Fruit fly (Drosophila melanogaster): ENCODE data around the gene CG10237.
A peak's percentile ranks its signal among the peaks of the same experiment; 100 is the strongest.

The CG10237 gene

dm6 chr2L:19444734-19445140, 2.2 kb upstream of the CG10237 start, which contains the start of gene Hs2st (continued):
- TF ChIP-seq CG14710 (tag; optimal IDR thresholded peaks at IDR 0.05), result peak; percentile 93
- peak; percentile 95 for TF ChIP-seq CG14441 (GFP tag; IDR thresholded peaks at IDR 0.05)
- peak; percentile 83 for TF ChIP-seq CG32767 (GFP tag; IDR thresholded peaks at IDR 0.05)
- TF ChIP-seq CG17568 (GFP tag; optimal IDR thresholded peaks at IDR 0.05), result no peak
- peak; percentile 91 for TF ChIP-seq CG8765 (GFP tag; IDR thresholded peaks at IDR 0.05)
- peak; percentile 94 for TF ChIP-seq esg (GFP tag; conservative IDR thresholded peaks at IDR 0.05)
- TF ChIP-seq CG7987 (GFP tag; optimal IDR thresholded peaks at IDR 0.05), result peak; percentile 87
- TF ChIP-seq CG4854 (GFP tag; optimal IDR thresholded peaks at IDR 0.05), result peak; percentile 88
- peak; percentile 72 for TF ChIP-seq CG31388 (GFP tag; optimal IDR thresholded peaks at IDR 0.05)
- peak; percentile 45; the same call in 1 of the 2 replicates for TF ChIP-seq toy (GFP tag; IDR thresholded peaks at IDR 0.05)
- TF ChIP-seq dpn (GFP tag; optimal IDR thresholded peaks at IDR 0.05), result peak; percentile 96 to 97
- peak; percentile 90 for TF ChIP-seq Optix (GFP tag; IDR thresholded peaks at IDR 0.05)
- peak; percentile 89 for TF ChIP-seq CG9727 (GFP tag; optimal IDR thresholded peaks at IDR 0.05)
- TF ChIP-seq hkb (optimal IDR thresholded peaks at IDR 0.05), result peak; percentile 97
- peak; percentile 82 for TF ChIP-seq hkb (GFP tag; IDR thresholded peaks at IDR 0.05)
- peak; percentile 95 for TF ChIP-seq CG32772 (GFP tag; IDR thresholded peaks at IDR 0.05)
- TF ChIP-seq kah (GFP tag; optimal IDR thresholded peaks at IDR 0.05), result peak; percentile 53
- TF ChIP-seq knrl (GFP tag; IDR thresholded peaks at IDR 0.05; ENCODE audit: partially characterized antibody), result peak; percentile 59; the same call in 2 of the 3 replicates
- TF ChIP-seq Fer3 (tag; optimal IDR thresholded peaks at IDR 0.05), result peak; percentile 88
- peak; percentile 97 for TF ChIP-seq CHES-1-like (GFP tag; optimal IDR thresholded peaks at IDR 0.05)
- TF ChIP-seq CG13894 (tag; optimal IDR thresholded peaks at IDR 0.05), result peak; percentile 90
- TF ChIP-seq Aef1 (GFP tag; IDR thresholded peaks at IDR 0.05), result peak; percentile 94
- peak; percentile 91 for TF ChIP-seq Poxn (GFP tag; IDR thresholded peaks at IDR 0.05)
- peak; percentile 92 for TF ChIP-seq CG8089 (GFP tag; optimal IDR thresholded peaks at IDR 0.05)
- peak; percentile 88 for TF ChIP-seq CG15269 (tag; optimal IDR thresholded peaks at IDR 0.05)
- peak; percentile 92 for TF ChIP-seq CG11085 (GFP tag; IDR thresholded peaks at IDR 0.05)
- peak; percentile 81 for TF ChIP-seq CG10979 (tag; optimal IDR thresholded peaks at IDR 0.05)
- TF ChIP-seq Drgx (GFP tag; IDR thresholded peaks at IDR 0.05), result peak; percentile 86
- peak; percentile 90 for TF ChIP-seq CG18619 (GFP tag; optimal IDR thresholded peaks at IDR 0.05)
- peak; percentile 84 for TF ChIP-seq CG17186 (GFP tag; optimal IDR thresholded peaks at IDR 0.05)
- peak; percentile 83 for TF ChIP-seq ci (GFP tag; IDR thresholded peaks at IDR 0.05)
- TF ChIP-seq twi (tag; optimal IDR thresholded peaks at IDR 0.05), result peak; percentile 86
- peak; percentile 93 for TF ChIP-seq CG10366 (GFP tag; IDR thresholded peaks at IDR 0.05)
- peak; percentile 86 for TF ChIP-seq CG34376 (GFP tag; optimal IDR thresholded peaks at IDR 0.05)
- peak; percentile 96 for TF ChIP-seq pho (GFP tag; optimal IDR thresholded peaks at IDR 0.05)
- TF ChIP-seq Hr78 (GFP tag; optimal IDR thresholded peaks at IDR 0.05), result no peak
- TF ChIP-seq odd (GFP tag; optimal IDR thresholded peaks at IDR 0.05), result peak; percentile 69
- peak; percentile 24 for TF ChIP-seq CG4707 (GFP tag; optimal IDR thresholded peaks at IDR 0.05)
- TF ChIP-seq CG18262 (tag; optimal IDR thresholded peaks at IDR 0.05), result peak; percentile 84
- TF ChIP-seq HLH54F (GFP tag; optimal IDR thresholded peaks at IDR 0.05), result peak; percentile 97
- peak; percentile 85 for TF ChIP-seq Fer2 (tag; optimal IDR thresholded peaks at IDR 0.05)
- peak; percentile 97 for TF ChIP-seq Dip3 (GFP tag; optimal IDR thresholded peaks at IDR 0.05)
- peak; percentile 69 for TF ChIP-seq CG6654 (GFP tag; optimal IDR thresholded peaks at IDR 0.05)
- peak; percentile 42; the same call in 1 of the 2 replicates for TF ChIP-seq amos (GFP tag; IDR thresholded peaks at IDR 0.05; ENCODE audit: partially characterized antibody)
- TF ChIP-seq dati (GFP tag; IDR thresholded peaks at IDR 0.05), result peak; percentile 53; the same call in 1 of the 2 replicates
- TF ChIP-seq Xrp1 (GFP tag; IDR thresholded peaks at IDR 0.05), result peak; percentile 94
- TF ChIP-seq so (GFP tag; IDR thresholded peaks at IDR 0.05), result peak; percentile 89; the same call in 1 of the 3 replicates
- peak; percentile 94 for TF ChIP-seq da (GFP tag; optimal IDR thresholded peaks at IDR 0.05)
- no peak for TF ChIP-seq grn (GFP tag; optimal IDR thresholded peaks at IDR 0.05)
- no peak; the same call in 1 of the 2 replicates for TF ChIP-seq sna (GFP tag; IDR thresholded peaks at IDR 0.05; ENCODE audit: partially characterized antibody)
- peak; percentile 82 for TF ChIP-seq CG11695 (GFP tag; IDR thresholded peaks at IDR 0.05)
